Fruit fly (Drosophila melanogaster) whole organism, embryonic: ENCODE data around the gene Tim9b.

Experiments used
- B-H1 ChIP-seq: fragments of 200-800 bp; sonication (Bioruptor generic); IDR thresholded peaks from 3 replicates; pipeline ENCODE4 v1.3.6; 2022; ENCODE audit warnings: missing biosample characterization, missing genetic modification characterization
- CG1024 ChIP-seq: fragments of 200-800 bp; sonication (Bioruptor generic); IDR thresholded peaks from 2 replicates; pipeline ENCODE4 v1.3.6; 2022; ENCODE audit warnings: missing biosample characterization, missing genetic modification characterization
- CG11504 ChIP-seq: fragments of 200-800 bp; sonication (Bioruptor generic); optimal IDR thresholded peaks from 3 replicates; lab custom pipeline; 2019; ENCODE audit warnings: missing biosample characterization, mild to moderate bottlenecking, missing genetic modification characterization, moderate library complexity
- CG12659 ChIP-seq: fragments of 200-800 bp; sonication (Bioruptor generic); optimal IDR thresholded peaks from 3 replicates; lab custom pipeline; 2017; ENCODE audit warnings: mild to moderate bottlenecking, missing biosample characterization, missing genetic modification reagents, missing genetic modification characterization
- CG13894 ChIP-seq: fragments of 200-800 bp; sonication (Bioruptor generic); optimal IDR thresholded peaks from 3 replicates; lab custom pipeline; 2018; ENCODE audit warnings: missing biosample characterization, mild to moderate bottlenecking, missing genetic modification characterization, moderate library complexity
- CG14860 ChIP-seq: fragments of 200-800 bp; sonication (Bioruptor generic); IDR thresholded peaks from 3 replicates; pipeline ENCODE4 v1.3.6; 2022; ENCODE audit warnings: missing biosample characterization, missing genetic modification characterization; ENCODE audit not compliant: partially characterized antibody
- CG15696 ChIP-seq: fragments of 200-800 bp; sonication (Bioruptor generic); optimal IDR thresholded peaks from 2 replicates; lab custom pipeline; 2019; ENCODE audit warnings: missing biosample characterization, mild to moderate bottlenecking, missing genetic modification characterization, moderate library complexity
- CG1603 ChIP-seq: fragments of 200-800 bp; sonication (Bioruptor generic); optimal IDR thresholded peaks from 2 replicates; lab custom pipeline; 2019; ENCODE audit warnings: missing biosample characterization, mild to moderate bottlenecking, missing genetic modification characterization, moderate library complexity
- CG18262 ChIP-seq: fragments of 200-800 bp; optimal IDR thresholded peaks from 3 replicates; lab custom pipeline; 2019; ENCODE audit warnings: missing biosample characterization, mild to moderate bottlenecking, missing genetic modification characterization, moderate library complexity
- CG18476 ChIP-seq: fragments of 200-800 bp; sonication (Bioruptor generic); optimal IDR thresholded peaks from 2 replicates; lab custom pipeline; 2016; ENCODE audit warnings: missing biosample characterization, mild to moderate bottlenecking, missing genetic modification characterization
- CG30403 ChIP-seq: fragments of 200-800 bp; sonication (Bioruptor generic); optimal IDR thresholded peaks from 3 replicates; lab custom pipeline; 2016; ENCODE audit warnings: missing biosample characterization, missing genetic modification characterization
- CG33213 ChIP-seq: fragments of 200-800 bp; sonication (Bioruptor generic); optimal IDR thresholded peaks from 3 replicates; lab custom pipeline; 2016; ENCODE audit warnings: missing biosample characterization, missing genetic modification characterization
- CG3995 ChIP-seq: fragments of 200-800 bp; sonication (Bioruptor generic); optimal IDR thresholded peaks from 3 replicates; lab custom pipeline; 2016; ENCODE audit warnings: missing biosample characterization, missing genetic modification characterization
- CG4328 ChIP-seq: fragments of 200-800 bp; sonication (Bioruptor generic); optimal IDR thresholded peaks from 3 replicates; lab custom pipeline; 2017; ENCODE audit warnings: missing biosample characterization, missing genetic modification reagents, missing genetic modification characterization
- CG4424 ChIP-seq: fragments of 200-800 bp; sonication (Bioruptor generic); optimal IDR thresholded peaks from 3 replicates; lab custom pipeline; 2016; ENCODE audit warnings: missing biosample characterization, missing genetic modification characterization
- CG5953 ChIP-seq: fragments of 200-800 bp; sonication (Bioruptor generic); IDR thresholded peaks from 2 replicates; pipeline ENCODE4 v1.3.6; 2022; ENCODE audit warnings: missing biosample characterization, missing genetic modification characterization
- CG6254 ChIP-seq: fragments of 200-800 bp; sonication (Bioruptor generic); optimal IDR thresholded peaks from 3 replicates; lab custom pipeline; 2017; ENCODE audit warnings: mild to moderate bottlenecking, missing biosample characterization, missing genetic modification reagents, missing genetic modification characterization
- CG6765 ChIP-seq: fragments of 200-800 bp; sonication (Bioruptor generic); optimal IDR thresholded peaks from 3 replicates; lab custom pipeline; 2017; ENCODE audit warnings: missing biosample characterization, mild to moderate bottlenecking, missing genetic modification characterization
- CG7357 ChIP-seq: fragments of 200-800 bp; sonication (Bioruptor generic); IDR thresholded peaks from 3 replicates; pipeline ENCODE4 v1.3.6; 2022; ENCODE audit warnings: missing biosample characterization, missing genetic modification characterization
- CG7372 ChIP-seq: fragments of 200-800 bp; sonication (Bioruptor generic); IDR thresholded peaks from 2 replicates; pipeline ENCODE4 v1.3.6; 2022; ENCODE audit warnings: missing biosample characterization, missing genetic modification characterization
- CG7745 ChIP-seq: fragments of 200-800 bp; sonication (Bioruptor generic); optimal IDR thresholded peaks from 2 replicates; lab custom pipeline; 2018; ENCODE audit warnings: missing biosample characterization, mild to moderate bottlenecking, missing genetic modification characterization, moderate library complexity
- CG8290 ChIP-seq, 3 experiments: fragments of 200-800 bp; sonication (Bioruptor generic); optimal IDR thresholded peaks; 2 replicates each; lab custom pipeline; 2016 to 2019; ENCODE audit warnings: missing biosample characterization in 3 of 3, missing genetic modification characterization in 3 of 3, mild to moderate bottlenecking in 2 of 3, moderate library complexity in 1 of 3
- CG8944 ChIP-seq: fragments of 200-800 bp; sonication (Bioruptor generic); optimal IDR thresholded peaks from 3 replicates; lab custom pipeline; 2016; ENCODE audit warnings: missing biosample characterization, missing genetic modification characterization
- D19A ChIP-seq: fragments of 200-800 bp; optimal IDR thresholded peaks from 3 replicates; lab custom pipeline; 2019; ENCODE audit warnings: missing biosample characterization, mild to moderate bottlenecking, missing genetic modification characterization, moderate library complexity
- Dp ChIP-seq: fragments of 200-800 bp; sonication (Bioruptor generic); optimal IDR thresholded peaks from 2 replicates; lab custom pipeline; 2018; ENCODE audit warnings: missing biosample characterization, mild to moderate bottlenecking, missing genetic modification characterization, moderate library complexity
- Dref ChIP-seq: fragments of 200-800 bp; sonication (Bioruptor generic); IDR thresholded peaks from 2 replicates; pipeline ENCODE4 v1.3.6; 2022; ENCODE audit warnings: missing biosample characterization, missing genetic modification characterization
- Elba2 ChIP-seq: fragments of 200-800 bp; sonication (Bioruptor generic); optimal IDR thresholded peaks from 3 replicates; lab custom pipeline; 2016; ENCODE audit warnings: missing biosample characterization, missing genetic modification characterization
- Fer3 ChIP-seq: fragments of 200-800 bp; sonication (Bioruptor generic); optimal IDR thresholded peaks from 2 replicates; lab custom pipeline; 2018; ENCODE audit warnings: missing biosample characterization, mild to moderate bottlenecking, missing genetic modification characterization, moderate library complexity
- Opbp ChIP-seq: fragments of 200-800 bp; sonication (Bioruptor generic); IDR thresholded peaks from 3 replicates; pipeline ENCODE4 v1.3.6; 2022; ENCODE audit warnings: missing biosample characterization, missing genetic modification characterization; ENCODE audit not compliant: partially characterized antibody
- Pdp1 ChIP-seq, 2 experiments: fragments of 200-800 bp; sonication (Bioruptor generic); optimal IDR thresholded peaks; 3 replicates each; lab custom pipeline; 2016; ENCODE audit warnings: missing biosample characterization in 2 of 2, missing genetic modification characterization in 2 of 2, mild to moderate bottlenecking in 1 of 2, moderate library complexity in 1 of 2
- Poxn ChIP-seq: fragments of 200-800 bp; sonication (Bioruptor generic); IDR thresholded peaks from 2 replicates; pipeline ENCODE4 v1.3.6; 2022; ENCODE audit warnings: missing biosample characterization, missing genetic modification characterization
- Spps ChIP-seq: fragments of 200-800 bp; sonication (Bioruptor generic); optimal IDR thresholded peaks from 2 replicates; lab custom pipeline; 2018; ENCODE audit warnings: missing biosample characterization, mild to moderate bottlenecking, missing genetic modification characterization
- Sry-β ChIP-seq: fragments of 200-800 bp; sonication (Bioruptor generic); optimal IDR thresholded peaks from 2 replicates; lab custom pipeline; 2018; ENCODE audit warnings: missing biosample characterization, mild to moderate bottlenecking, missing genetic modification characterization, moderate library complexity
- ato ChIP-seq: fragments of 200-800 bp; sonication (Bioruptor generic); IDR thresholded peaks from 2 replicates; pipeline ENCODE4 v1.3.6; 2022; ENCODE audit warnings: missing biosample characterization, missing genetic modification characterization; ENCODE audit not compliant: partially characterized antibody
- bbx ChIP-seq: fragments of 200-800 bp; sonication (Bioruptor generic); IDR thresholded peaks from 2 replicates; pipeline ENCODE4 v1.3.6; 2022; ENCODE audit warnings: missing biosample characterization, missing genetic modification characterization; ENCODE audit not compliant: partially characterized antibody
- dmrt11E ChIP-seq: fragments of 200-800 bp; sonication (Bioruptor generic); optimal IDR thresholded peaks from 3 replicates; lab custom pipeline; 2018; ENCODE audit warnings: missing biosample characterization, mild to moderate bottlenecking, missing genetic modification characterization, moderate library complexity
- emc ChIP-seq: fragments of 200-800 bp; sonication (Bioruptor generic); optimal IDR thresholded peaks from 2 replicates; lab custom pipeline; 2016; ENCODE audit warnings: missing biosample characterization, missing genetic modification characterization
- gro ChIP-seq: fragments of 200-800 bp; sonication (Bioruptor generic); optimal IDR thresholded peaks from 2 replicates; lab custom pipeline; 2016; ENCODE audit warnings: missing biosample characterization, missing genetic modification characterization
- klu ChIP-seq: fragments of 200-800 bp; sonication (Bioruptor generic); IDR thresholded peaks from 2 replicates; pipeline ENCODE4 v1.3.6; 2022; ENCODE audit warnings: missing biosample characterization, missing genetic modification characterization
- knrl ChIP-seq: fragments of 200-800 bp; sonication (Bioruptor generic); IDR thresholded peaks from 3 replicates; pipeline ENCODE4 v1.3.6; 2022; ENCODE audit warnings: missing biosample characterization, missing genetic modification characterization; ENCODE audit not compliant: partially characterized antibody
- mam ChIP-seq: fragments of 200-800 bp; sonication (Bioruptor generic); optimal IDR thresholded peaks from 3 replicates; lab custom pipeline; 2016; ENCODE audit warnings: missing biosample characterization, missing genetic modification characterization
- nmo ChIP-seq: fragments of 200-800 bp; sonication (Bioruptor generic); optimal IDR thresholded peaks from 2 replicates; lab custom pipeline; 2018; ENCODE audit warnings: missing biosample characterization, mild to moderate bottlenecking, missing genetic modification characterization, moderate library complexity
- sug ChIP-seq: fragments of 200-800 bp; optimal IDR thresholded peaks from 2 replicates; lab custom pipeline; 2019; ENCODE audit warnings: missing biosample characterization, mild to moderate bottlenecking, missing genetic modification characterization, moderate library complexity
- tll ChIP-seq, 2 experiments: fragments of 200-800 bp in 1 of 2; fragments of >200 bp in 1 of 2; sonication (Bioruptor generic) in 1 of 2; optimal IDR thresholded peaks; 2 replicates each; lab custom pipeline; 2017 to 2019; ENCODE audit warnings: missing biosample characterization in 2 of 2, missing genetic modification characterization in 2 of 2, mild to moderate bottlenecking in 1 of 2, moderate library complexity in 1 of 2
- wor ChIP-seq: fragments of 200-800 bp; sonication (Bioruptor generic); IDR thresholded peaks from 2 replicates; pipeline ENCODE4 v1.3.6; 2022; ENCODE audit warnings: missing biosample characterization, missing genetic modification characterization
- zen2 ChIP-seq: fragments of 200-800 bp; sonication (Bioruptor generic); IDR thresholded peaks from 3 replicates; pipeline ENCODE4 v1.3.6; 2022; ENCODE audit warnings: missing biosample characterization, missing genetic modification characterization; ENCODE audit not compliant: partially characterized antibody
- zf30C ChIP-seq: fragments of 200-800 bp; sonication (Bioruptor generic); optimal IDR thresholded peaks from 3 replicates; lab custom pipeline; 2018; ENCODE audit warnings: missing biosample characterization, mild to moderate bottlenecking, missing genetic modification characterization

The Tim9b gene

dm6 chrX:19645873-19646541 is 27.7 kb upstream of the Tim9b start, which contains the start of gene Arp10 (continued):
- TF ChIP-seq tll (GFP tag; optimal IDR thresholded peaks at IDR 0.05; lab: Kevin White, UChicago) (no peak), Sry-β (GFP tag; lab: Kevin White, UChicago) (peak; percentile 48), CG12659 (peak; percentile 47), zen2 (0 out of 3 replicates have a peak, but pooled peaks have one; percentile 31), Spps (no peak), nmo (peak; percentile 25), CG8944 (no peak), CG7357 (GFP tag; lab: Robert Waterston, UW) (peak; percentile 91), CG8290 (GFP tag; optimal IDR thresholded peaks at IDR 0.05; lab: Kevin White, UChicago) (peak; percentile 42), CG8290 (tag; optimal IDR thresholded peaks at IDR 0.05; lab: Kevin White, UChicago) (no peak), ato (GFP tag; lab: Robert Waterston, UW) (peak; percentile 41; the same call in 1 of the 2 replicates), klu (no peak), CG7372 (GFP tag; lab: Robert Waterston, UW) (no peak), Opbp (GFP tag; lab: Robert Waterston, UW) (peak; percentile 60; the same call in 1 of the 3 replicates), Poxn (GFP tag; lab: Robert Waterston, UW) (no peak), CG30403 (GFP tag; lab: Kevin White, UChicago) (peak; percentile 23), CG6254 (no peak), Dp (peak; percentile 57), CG18476 (GFP tag; lab: Kevin White, UChicago) (no peak), knrl (peak; percentile 46; the same call in 2 of the 3 replicates), sug (tag; lab: Kevin White, UChicago) (peak; percentile 26), CG13894 (tag; lab: Kevin White, UChicago) (no peak), wor (GFP tag; lab: Robert Waterston, UW) (no peak), D19A (tag; lab: Kevin White, UChicago) (no peak), CG1024 (GFP tag; lab: Robert Waterston, UW) (peak; percentile 55; the same call in 1 of the 2 replicates), mam (GFP tag; lab: Kevin White, UChicago) (peak; percentile 7), Fer3 (peak; percentile 29), CG14860 (GFP tag; lab: Robert Waterston, UW) (no peak), CG7745 (tag; lab: Kevin White, UChicago) (peak; percentile 98), emc (no peak), CG1603 (peak; percentile 64), CG15696 (tag; lab: Kevin White, UChicago) (peak; percentile 13), gro (GFP tag; lab: Kevin White, UChicago) (no peak), dmrt11E (tag; lab: Kevin White, UChicago) (peak; percentile 26), CG3995 (GFP tag; lab: Kevin White, UChicago) (peak; percentile 75), B-H1 (GFP tag; lab: Robert Waterston, UW) (no peak), Pdp1 (GFP tag; optimal IDR thresholded peaks at IDR 0.05; lab: Kevin White, UChicago) (peak; percentile 23 to 27), CG6765 (GFP tag; lab: Kevin White, UChicago) (no peak), CG18262 (tag; lab: Kevin White, UChicago) (peak; percentile 13), CG4424 (GFP tag; lab: Kevin White, UChicago) (peak; percentile 1), bbx (GFP tag; lab: Robert Waterston, UW) (peak; percentile 53; the same call in 1 of the 2 replicates), CG11504 (tag; lab: Kevin White, UChicago) (no peak), CG33213 (GFP tag; lab: Kevin White, UChicago) (no peak), Elba2 (peak; percentile 56), CG4328 (GFP tag; lab: Kevin White, UChicago) (no peak), zf30C (GFP tag; lab: Kevin White, UChicago) (peak; percentile 58), CG5953 (GFP tag; lab: Robert Waterston, UW) (no peak), Dref (peak; percentile 71)
